Fruit fly (Drosophila melanogaster) whole organism, adult: Measurements from ENCODE around the gene ncd.

ENCODE experiments used
- CG12768 ChIP-seq: fragments of 200-800 bp; sonication (Bioruptor generic); optimal IDR thresholded peaks from 2 replicates; lab custom pipeline; 2017; ENCODE audit warnings: missing biosample characterization, missing genetic modification characterization, mild to moderate bottlenecking, moderate library complexity, missing genetic modification reagents
- CG33017 ChIP-seq: fragments of 200-800 bp; sonication (Bioruptor generic); optimal IDR thresholded peaks from 2 replicates; lab custom pipeline; 2018; ENCODE audit warnings: missing biosample characterization, mild to moderate bottlenecking, missing genetic modification characterization, moderate library complexity
- CG5204 ChIP-seq: fragments of 200-800 bp; sonication (Bioruptor generic); optimal IDR thresholded peaks from 2 replicates; lab custom pipeline; 2016; ENCODE audit warnings: missing biosample characterization, missing genetic modification characterization

- no peak for TF ChIP-seq CG33017
- TF ChIP-seq CG12768: no peak
- no peak for TF ChIP-seq CG5204 (GFP tag; lab: Kevin White, UChicago)
Observed at dm6 chr3R:29760042-29760441, 46.9 kb downstream of the ncd start.
